Fruit fly (Drosophila melanogaster) whole organism, embryonic: ENCODE measurements around the gene gpp.

ENCODE experiments used
- Aef1 ChIP-seq: fragments of 200-800 bp; sonication (Bioruptor generic); IDR thresholded peaks from 3 replicates; pipeline ENCODE4 v1.3.6; 2022; ENCODE audit warnings: missing biosample characterization, missing genetic modification characterization
- B-H1 ChIP-seq: fragments of 200-800 bp; sonication (Bioruptor generic); IDR thresholded peaks from 3 replicates; pipeline ENCODE4 v1.3.6; 2022; ENCODE audit warnings: missing biosample characterization, missing genetic modification characterization
- CG10147 ChIP-seq: fragments of 200-800 bp; sonication (Bioruptor generic); optimal IDR thresholded peaks from 2 replicates; lab custom pipeline; 2019; ENCODE audit warnings: missing biosample characterization, mild to moderate bottlenecking, missing genetic modification characterization, moderate library complexity
- CG10366 ChIP-seq: fragments of 200-800 bp; sonication (Bioruptor generic); IDR thresholded peaks from 2 replicates; pipeline ENCODE4 v1.3.6; 2022; ENCODE audit warnings: missing biosample characterization, missing genetic modification characterization
- CG10431 ChIP-seq: fragments of 200-800 bp; sonication (Bioruptor generic); optimal IDR thresholded peaks from 3 replicates; lab custom pipeline; 2018; ENCODE audit warnings: missing biosample characterization, mild to moderate bottlenecking, missing genetic modification characterization
- CG13287 ChIP-seq: fragments of 200-800 bp; sonication (Bioruptor generic); IDR thresholded peaks from 2 replicates; pipeline ENCODE4 v1.3.6; 2022; ENCODE audit warnings: missing biosample characterization, missing genetic modification characterization; ENCODE audit not compliant: partially characterized antibody
- CG13424 ChIP-seq: fragments of 200-800 bp; sonication (Bioruptor generic); optimal IDR thresholded peaks from 2 replicates; lab custom pipeline; 2019; ENCODE audit warnings: missing biosample characterization, mild to moderate bottlenecking, missing genetic modification characterization, moderate library complexity
- CG14710 ChIP-seq: fragments of 200-800 bp; sonication (Bioruptor generic); optimal IDR thresholded peaks from 3 replicates; lab custom pipeline; 2019; ENCODE audit warnings: missing biosample characterization, mild to moderate bottlenecking, missing genetic modification characterization, moderate library complexity
- CG17829 ChIP-seq: fragments of 200-800 bp; optimal IDR thresholded peaks from 2 replicates; lab custom pipeline; 2019; ENCODE audit warnings: missing biosample characterization, mild to moderate bottlenecking, missing genetic modification characterization, moderate library complexity
- CG18262 ChIP-seq: fragments of 200-800 bp; optimal IDR thresholded peaks from 3 replicates; lab custom pipeline; 2019; ENCODE audit warnings: missing biosample characterization, mild to moderate bottlenecking, missing genetic modification characterization, moderate library complexity
- CG3065 ChIP-seq: fragments of 200-800 bp; sonication (Bioruptor generic); optimal IDR thresholded peaks from 2 replicates; lab custom pipeline; 2016; ENCODE audit warnings: missing biosample characterization, missing genetic modification characterization
- CG3407 ChIP-seq: fragments of 200-800 bp; sonication (Bioruptor generic); optimal IDR thresholded peaks from 2 replicates; lab custom pipeline; 2018; ENCODE audit warnings: missing biosample characterization, mild to moderate bottlenecking, missing genetic modification characterization
- CG3838 ChIP-seq: fragments of 200-800 bp; sonication (Bioruptor generic); optimal IDR thresholded peaks from 3 replicates; lab custom pipeline; 2016; ENCODE audit warnings: missing biosample characterization, missing genetic modification characterization
- CG42726 ChIP-seq: fragments of 200-800 bp; sonication (Bioruptor generic); IDR thresholded peaks from 2 replicates; pipeline ENCODE4 v1.3.6; 2022; ENCODE audit warnings: missing biosample characterization, missing genetic modification characterization; ENCODE audit not compliant: partially characterized antibody
- CG7372 ChIP-seq: fragments of 200-800 bp; sonication (Bioruptor generic); IDR thresholded peaks from 2 replicates; pipeline ENCODE4 v1.3.6; 2022; ENCODE audit warnings: missing biosample characterization, missing genetic modification characterization
- CTCF ChIP-seq: fragments of 200-800 bp; sonication (Bioruptor generic); optimal IDR thresholded peaks from 2 replicates; lab custom pipeline; 2017; ENCODE audit warnings: missing biosample characterization, mild to moderate bottlenecking, missing genetic modification characterization, moderate library complexity
- Dek ChIP-seq: fragments of 200-800 bp; sonication (Bioruptor generic); optimal IDR thresholded peaks from 3 replicates; lab custom pipeline; 2019; ENCODE audit warnings: missing biosample characterization, mild to moderate bottlenecking, missing genetic modification characterization, moderate library complexity
- Elba2 ChIP-seq: fragments of 200-800 bp; sonication (Bioruptor generic); optimal IDR thresholded peaks from 3 replicates; lab custom pipeline; 2016; ENCODE audit warnings: missing biosample characterization, missing genetic modification characterization
- HHEX ChIP-seq: fragments of 200-800 bp; sonication (Bioruptor generic); optimal IDR thresholded peaks from 3 replicates; lab custom pipeline; 2017; ENCODE audit warnings: missing biosample characterization, mild to moderate bottlenecking, missing genetic modification characterization, missing genetic modification reagents
- Hr78 ChIP-seq, 2 experiments: fragments of 200-800 bp in 1 of 2; fragments of >200 bp in 1 of 2; sonication (Bioruptor generic) in 1 of 2; optimal IDR thresholded peaks; 2 replicates each; lab custom pipeline; 2017 to 2019; ENCODE audit warnings: missing biosample characterization in 2 of 2, missing genetic modification characterization in 2 of 2, mild to moderate bottlenecking in 1 of 2, moderate library complexity in 1 of 2
- Lpt ChIP-seq: fragments of >200 bp; optimal IDR thresholded peaks from 2 replicates; lab custom pipeline; 2018; ENCODE audit warnings: missing biosample characterization, missing genetic modification characterization
- MBD-R2 ChIP-seq: fragments of 200-800 bp; sonication (Bioruptor generic); IDR thresholded peaks from 2 replicates; pipeline ENCODE4 v1.3.6; 2022; ENCODE audit warnings: missing biosample characterization, missing genetic modification characterization
- Med ChIP-seq: fragments of 200-800 bp; sonication (Bioruptor generic); peaks from one replicate; lab custom pipeline; 2016; ENCODE audit warnings: missing biosample characterization, missing genetic modification characterization, mild to moderate bottlenecking, inconsistent platforms, moderate library complexity
- Nf-YA ChIP-seq: fragments of 200-800 bp; sonication (Bioruptor generic); IDR thresholded peaks from 2 replicates; pipeline ENCODE4 v1.3.6; 2022; ENCODE audit warnings: missing biosample characterization, missing genetic modification characterization
- Nf-YC ChIP-seq: fragments of 200-800 bp; optimal IDR thresholded peaks from 3 replicates; lab custom pipeline; 2019; ENCODE audit warnings: missing biosample characterization, mild to moderate bottlenecking, missing genetic modification characterization, moderate library complexity
- Oli ChIP-seq: fragments of 200-800 bp; sonication (Bioruptor generic); optimal IDR thresholded peaks from 2 replicates; lab custom pipeline; 2018; ENCODE audit warnings: missing biosample characterization, mild to moderate bottlenecking, missing genetic modification characterization, moderate library complexity
- Rx ChIP-seq: fragments of 200-800 bp; sonication (Bioruptor generic); IDR thresholded peaks from 2 replicates; pipeline ENCODE4 v1.3.6; 2022; ENCODE audit warnings: missing biosample characterization, missing genetic modification characterization
- Scr ChIP-seq: fragments of 200-800 bp; sonication (Bioruptor generic); IDR thresholded peaks from 2 replicates; pipeline ENCODE4 v1.3.6; 2022; ENCODE audit warnings: missing biosample characterization, missing genetic modification characterization; ENCODE audit not compliant: partially characterized antibody
- Sry-δ ChIP-seq: fragments of 200-800 bp; sonication (Bioruptor generic); optimal IDR thresholded peaks from 2 replicates; lab custom pipeline; 2016; ENCODE audit warnings: missing biosample characterization, missing genetic modification characterization
- TFAM ChIP-seq: fragments of 200-800 bp; sonication (Bioruptor generic); optimal IDR thresholded peaks from 2 replicates; lab custom pipeline; 2017; ENCODE audit warnings: missing biosample characterization, missing genetic modification characterization, inconsistent platforms
- Xrp1 ChIP-seq: fragments of 200-800 bp; sonication (Bioruptor generic); IDR thresholded peaks from 2 replicates; pipeline ENCODE4 v1.3.6; 2022; ENCODE audit warnings: missing biosample characterization, missing genetic modification characterization
- al ChIP-seq: fragments of 200-800 bp; sonication (Bioruptor generic); IDR thresholded peaks from 2 replicates; pipeline ENCODE4 v1.3.6; 2022; ENCODE audit warnings: missing biosample characterization, missing genetic modification characterization
- amos ChIP-seq: fragments of 200-800 bp; sonication (Bioruptor generic); IDR thresholded peaks from 2 replicates; pipeline ENCODE4 v1.3.6; 2022; ENCODE audit warnings: missing biosample characterization, missing genetic modification characterization; ENCODE audit not compliant: partially characterized antibody
- caup ChIP-seq: fragments of 200-800 bp; sonication (Bioruptor generic); optimal IDR thresholded peaks from 3 replicates; lab custom pipeline; 2017; ENCODE audit warnings: missing biosample characterization, mild to moderate bottlenecking, missing genetic modification characterization, moderate library complexity; ENCODE audit not compliant: severe bottlenecking
- cg ChIP-seq: fragments of 200-800 bp; sonication (Bioruptor generic); optimal IDR thresholded peaks from 3 replicates; lab custom pipeline; 2019; ENCODE audit warnings: missing biosample characterization, mild to moderate bottlenecking, missing genetic modification characterization, moderate library complexity
- dati ChIP-seq: fragments of 200-800 bp; sonication (Bioruptor generic); IDR thresholded peaks from 2 replicates; pipeline ENCODE4 v1.3.6; 2022; ENCODE audit warnings: missing biosample characterization, missing genetic modification characterization
- fu2 ChIP-seq: fragments of 200-800 bp; sonication (Bioruptor generic); optimal IDR thresholded peaks from 2 replicates; lab custom pipeline; 2016; ENCODE audit warnings: missing biosample characterization, missing genetic modification characterization
- gcm ChIP-seq: fragments of 200-800 bp; sonication (Bioruptor generic); optimal IDR thresholded peaks from 2 replicates; lab custom pipeline; 2019; ENCODE audit warnings: missing biosample characterization, mild to moderate bottlenecking, missing genetic modification characterization, moderate library complexity
- gfzf ChIP-seq: fragments of 200-800 bp; sonication (Bioruptor generic); optimal IDR thresholded peaks from 2 replicates; lab custom pipeline; 2016; ENCODE audit warnings: missing biosample characterization, mild to moderate bottlenecking, missing genetic modification characterization, moderate library complexity
- gro ChIP-seq: fragments of 200-800 bp; sonication (Bioruptor generic); optimal IDR thresholded peaks from 2 replicates; lab custom pipeline; 2016; ENCODE audit warnings: missing biosample characterization, missing genetic modification characterization
- hkb ChIP-seq, 2 experiments: fragments of 200-800 bp in 1 of 2; fragments of >200 bp in 1 of 2; sonication (Bioruptor generic) in 1 of 2; IDR thresholded peaks in 1 of 2; optimal IDR thresholded peaks in 1 of 2; 2 replicates each; pipeline versions ENCODE4 v1.3.6 to Lab custom; 2017 to 2022; ENCODE audit warnings: missing biosample characterization in 1 of 2, missing genetic modification characterization in 1 of 2
- ind ChIP-seq: fragments of 200-800 bp; sonication (Bioruptor generic); optimal IDR thresholded peaks from 3 replicates; lab custom pipeline; 2016; ENCODE audit warnings: missing biosample characterization, missing genetic modification characterization
- lov ChIP-seq, 2 experiments: fragments of 200-800 bp in 1 of 2; fragments of >200 bp in 1 of 2; sonication (Bioruptor generic) in 1 of 2; IDR thresholded peaks in 1 of 2; optimal IDR thresholded peaks in 1 of 2; 2 replicates in 1 of 2; 3 replicates in 1 of 2; pipeline versions ENCODE4 v1.3.6 to Lab custom; 2017 to 2022; ENCODE audit warnings: missing biosample characterization in 1 of 2, missing genetic modification characterization in 1 of 2
- odd ChIP-seq: fragments of 200-800 bp; sonication (Bioruptor generic); optimal IDR thresholded peaks from 2 replicates; lab custom pipeline; 2017; ENCODE audit warnings: missing biosample characterization, mild to moderate bottlenecking, missing genetic modification characterization
- otp ChIP-seq: fragments of 200-800 bp; sonication (Bioruptor generic); IDR thresholded peaks from 3 replicates; pipeline ENCODE4, ENCODE4 v1.3.6; 2022; ENCODE audit warnings: missing biosample characterization, missing genetic modification characterization
- ro ChIP-seq: fragments of 200-800 bp; sonication (Bioruptor generic); IDR thresholded peaks from 2 replicates; pipeline ENCODE4 v1.3.6; 2022; ENCODE audit warnings: missing biosample characterization, missing genetic modification characterization
- row ChIP-seq: fragments of 200-800 bp; sonication (Bioruptor generic); IDR thresholded peaks from 3 replicates; pipeline ENCODE4 v1.3.6; 2022; ENCODE audit warnings: missing biosample characterization, missing genetic modification characterization
- sr ChIP-seq: fragments of 200-800 bp; sonication (Bioruptor generic); IDR thresholded peaks from 3 replicates; pipeline ENCODE4 v1.3.6; 2022; ENCODE audit warnings: missing biosample characterization, missing genetic modification characterization
- twi ChIP-seq: fragments of 200-800 bp; optimal IDR thresholded peaks from 2 replicates; lab custom pipeline; 2019; ENCODE audit warnings: missing biosample characterization, mild to moderate bottlenecking, missing genetic modification characterization, moderate library complexity
- yki ChIP-seq: fragments of >200 bp; optimal IDR thresholded peaks from 3 replicates; lab custom pipeline; 2018
- zen ChIP-seq: fragments of 200-800 bp; sonication (Bioruptor generic); optimal IDR thresholded peaks from 3 replicates; lab custom pipeline; 2018; ENCODE audit warnings: missing biosample characterization, mild to moderate bottlenecking, missing genetic modification characterization, moderate library complexity

The gpp gene

DNA sequence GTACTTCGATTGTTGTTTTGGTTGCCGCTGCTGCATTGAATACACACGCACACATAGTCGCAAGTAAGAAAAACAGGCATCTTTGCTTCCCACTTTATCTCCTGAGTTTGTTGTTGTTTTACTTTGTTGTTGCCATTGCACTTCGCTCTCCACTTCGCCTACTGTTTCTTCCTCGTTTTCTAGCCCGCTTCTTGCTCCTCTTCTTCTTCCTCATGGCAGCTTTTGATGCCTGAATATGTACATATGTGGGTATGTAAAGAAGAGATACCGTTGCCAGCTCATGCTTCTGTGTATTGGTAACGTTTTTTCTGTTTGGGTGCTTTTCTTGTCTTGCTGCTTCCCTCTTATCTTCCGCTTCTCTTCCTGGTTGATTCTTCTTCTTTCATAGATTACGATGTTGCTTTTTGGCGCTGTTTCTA lies 2.5 kb downstream of the gpp start (continued):
- TF ChIP-seq CG3407 (peak; percentile 21), ro (GFP tag; lab: Robert Waterston, UW) (no peak), CG13424 (tag; lab: Kevin White, UChicago) (peak; percentile 9), CG42726 (GFP tag; lab: Robert Waterston, UW) (no peak), al (no peak), twi (peak; percentile 18), odd (GFP tag; lab: Kevin White, UChicago) (no peak), gfzf (GFP tag; lab: Kevin White, UChicago) (no peak), CG10366 (GFP tag; lab: Robert Waterston, UW) (no peak), gcm (GFP tag; lab: Kevin White, UChicago) (peak; percentile 63), amos (GFP tag; lab: Robert Waterston, UW) (no peak), zen (tag; lab: Kevin White, UChicago) (no peak), CG3065 (GFP tag; lab: Kevin White, UChicago) (no peak), CG14710 (no peak), hkb (optimal IDR thresholded peaks at IDR 0.05; lab: Kevin White, UChicago) (no peak), hkb (GFP tag; IDR thresholded peaks at IDR 0.05; lab: Robert Waterston, UW) (no peak), TFAM (no peak), Scr (GFP tag; lab: Robert Waterston, UW) (no peak), B-H1 (GFP tag; lab: Robert Waterston, UW) (no peak), CTCF (no peak), Aef1 (GFP tag; lab: Robert Waterston, UW) (no peak), Elba2 (GFP tag; lab: Kevin White, UChicago) (no peak), sr (peak; percentile 51; the same call in 2 of the 3 replicates), Oli (tag; lab: Kevin White, UChicago) (no peak), CG10431 (peak; percentile 55), lov (optimal IDR thresholded peaks at IDR 0.05; lab: Kevin White, UChicago) (no peak), lov (GFP tag; IDR thresholded peaks at IDR 0.05; lab: Robert Waterston, UW) (0 out of 3 replicates have a peak, but pooled peaks have one; percentile 59), Rx (GFP tag; lab: Robert Waterston, UW) (no peak), Nf-YA (GFP tag; lab: Robert Waterston, UW) (no peak), fu2 (no peak), MBD-R2 (GFP tag; lab: Robert Waterston, UW) (no peak), dati (GFP tag; lab: Robert Waterston, UW) (no peak), CG7372 (GFP tag; lab: Robert Waterston, UW) (0 out of 2 replicates have a peak, but pooled peaks have one; percentile 8), CG17829 (tag; lab: Kevin White, UChicago) (no peak), CG3838 (GFP tag; lab: Kevin White, UChicago) (no peak), Sry-δ (GFP tag; lab: Kevin White, UChicago) (no peak), Med (GFP tag; lab: Kevin White, UChicago) (peak; percentile 26), otp (GFP tag; lab: Robert Waterston, UW) (no peak), yki (lab: Kevin White, UChicago) (no peak), HHEX (GFP tag; lab: Kevin White, UChicago) (no peak), Nf-YC (tag; lab: Kevin White, UChicago) (no peak), Dek (tag; lab: Kevin White, UChicago) (no peak), cg (GFP tag; lab: Kevin White, UChicago) (peak; percentile 66), CG18262 (tag; lab: Kevin White, UChicago) (no peak), Hr78 (GFP tag; optimal IDR thresholded peaks at IDR 0.05; lab: Kevin White, UChicago) (no peak), ind (no peak), CG10147 (GFP tag; lab: Kevin White, UChicago) (no peak), caup (GFP tag; lab: Kevin White, UChicago) (no peak), CG13287 (GFP tag; lab: Robert Waterston, UW) (no peak), Lpt (GFP tag; lab: Kevin White, UChicago) (no peak), gro (GFP tag; lab: Kevin White, UChicago) (no peak), row (GFP tag; lab: Robert Waterston, UW) (no peak), Xrp1 (GFP tag; lab: Robert Waterston, UW) (peak; percentile 18; the same call in 1 of the 2 replicates)
